Worm (Caenorhabditis elegans) whole organism, L4/young adult: ENCODE data around the gene fbxa-96.

ENCODE experiments used
- W03F9.2 ChIP-seq: fragments of 150-350 bp; optimal IDR thresholded peaks from 2 replicates; lab custom pipeline; 2014; ENCODE audit warnings: missing biosample characterization, missing genetic modification characterization
- dao-5 ChIP-seq: sonication (generic microtip); optimal IDR thresholded peaks from 2 replicates; lab custom pipeline; 2016; ENCODE audit warnings: missing genotype, missing genetic modification characterization, moderate library complexity, missing compliant biosample characterization
- him-1 ChIP-seq: sonication (generic microtip); optimal IDR thresholded peaks from 2 replicates; lab custom pipeline; 2016; ENCODE audit warnings: missing genotype, missing genetic modification reagents, missing genetic modification characterization, missing compliant biosample characterization

The fbxa-96 gene

DNA sequence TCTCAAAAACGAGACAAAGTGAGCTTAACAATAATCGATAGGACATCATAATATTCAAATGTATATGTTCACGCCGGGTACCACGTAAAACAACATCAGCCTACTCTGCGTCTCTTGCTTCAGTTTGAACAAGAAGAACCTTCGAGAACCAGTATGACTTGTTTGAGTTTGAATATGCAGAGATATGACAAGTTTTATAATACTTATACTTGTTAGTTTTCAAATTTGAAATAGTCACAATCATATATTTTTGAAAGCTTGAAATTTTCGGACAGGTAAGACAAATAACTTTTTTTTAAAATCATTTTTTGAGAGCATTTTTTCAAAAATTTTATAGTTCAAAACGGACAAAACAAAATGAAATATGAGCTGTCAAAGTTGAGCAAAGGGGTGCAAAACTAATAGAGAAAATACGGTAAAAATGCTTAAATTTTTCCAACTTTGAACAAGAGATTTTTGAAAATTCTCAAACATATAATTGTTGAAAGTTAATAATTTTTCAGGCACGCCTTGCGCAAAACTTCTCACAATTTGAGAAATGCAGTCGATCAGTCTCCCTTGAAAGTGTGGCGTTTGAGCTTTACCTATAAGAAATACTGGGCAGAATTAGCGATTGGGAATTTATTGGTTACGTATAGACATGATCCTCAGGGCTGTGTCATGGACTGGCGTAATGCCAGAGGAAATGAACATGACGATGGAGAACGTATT lies 6.8 kb downstream of the fbxa-96 start, which contains the start of gene H03G16.1:
TSS of gene H03G16.1 (plus strand) at position 661 of the 711 bp plus-strand sequence.
- TF ChIP-seq W03F9.2 (tag; lab: Kevin White, UChicago) (no peak), dao-5 (no peak), him-1 (tag; lab: Kevin White, UChicago) (no peak)

DNA sequence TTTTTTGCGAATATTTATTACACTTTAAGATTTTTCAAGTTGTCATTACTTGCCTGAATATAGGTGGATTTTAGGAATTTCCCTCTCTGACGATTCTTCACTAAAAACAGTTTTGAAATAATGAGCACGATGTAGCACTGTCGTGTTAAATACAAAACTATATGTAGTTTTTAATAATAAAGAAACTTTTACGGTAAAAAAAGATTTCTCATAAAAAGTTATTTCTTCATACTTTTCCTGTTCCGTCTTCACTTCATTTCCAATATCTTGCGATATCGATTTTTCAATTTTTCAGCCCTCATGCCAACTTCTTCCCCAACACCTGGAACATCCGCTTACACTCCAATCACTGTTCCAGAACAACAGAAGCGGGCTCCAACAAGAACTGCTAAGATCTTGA lies 7.8 kb downstream of the fbxa-96 start, which contains the start of gene H03G16.6:
TSS of gene H03G16.6 (plus strand) at position 301 of the 400 bp plus-strand sequence.
- no peak for TF ChIP-seq him-1 (tag; lab: Kevin White, UChicago)
- TF ChIP-seq W03F9.2 (tag; lab: Kevin White, UChicago): no peak
- TF ChIP-seq dao-5: no peak

DNA sequence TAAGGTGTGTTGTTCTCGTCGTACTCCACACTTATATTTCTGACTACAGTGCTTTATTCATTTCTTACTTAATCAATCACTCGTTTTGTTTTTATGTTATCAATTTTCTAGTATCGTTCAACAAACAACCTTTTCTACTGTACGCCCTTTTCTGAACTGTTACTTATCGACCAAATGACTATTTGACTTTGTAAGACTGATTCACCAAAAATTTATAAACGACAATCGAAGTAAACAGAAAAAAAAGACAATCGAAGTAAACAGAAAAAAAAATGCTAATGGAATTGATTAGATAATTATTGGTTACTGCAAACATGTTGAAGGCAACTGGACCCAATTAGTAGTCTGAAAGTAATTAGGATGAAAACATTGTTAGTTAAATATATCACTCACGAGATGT lies 10.2 kb downstream of the fbxa-96 start:
- TF ChIP-seq him-1 (tag; lab: Kevin White, UChicago): no peak
- TF ChIP-seq dao-5: no peak
- no peak for TF ChIP-seq W03F9.2 (tag; lab: Kevin White, UChicago)

DNA sequence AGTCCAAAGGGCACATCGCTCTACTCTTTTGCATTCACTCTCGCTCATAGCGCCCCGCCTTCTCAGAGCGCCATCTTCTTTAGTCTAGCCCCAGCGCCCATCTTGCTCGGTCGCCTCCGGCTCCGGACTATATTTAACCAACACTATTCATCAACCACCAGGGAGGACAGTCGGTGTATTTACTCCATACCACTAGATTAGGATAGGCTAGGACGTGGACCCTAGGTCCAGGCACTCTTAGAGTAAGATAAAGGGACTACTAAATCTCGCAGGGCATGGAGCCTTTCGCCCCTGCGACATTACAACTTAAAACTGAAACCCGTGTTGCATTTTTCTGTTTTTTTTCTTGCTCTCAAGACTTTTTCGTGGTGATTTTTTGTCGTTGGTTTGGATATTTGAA lies 12.7 kb downstream of the fbxa-96 start:
- TF ChIP-seq W03F9.2 (tag; lab: Kevin White, UChicago) (no peak), him-1 (tag; lab: Kevin White, UChicago) (no peak), dao-5 (no peak)

DNA sequence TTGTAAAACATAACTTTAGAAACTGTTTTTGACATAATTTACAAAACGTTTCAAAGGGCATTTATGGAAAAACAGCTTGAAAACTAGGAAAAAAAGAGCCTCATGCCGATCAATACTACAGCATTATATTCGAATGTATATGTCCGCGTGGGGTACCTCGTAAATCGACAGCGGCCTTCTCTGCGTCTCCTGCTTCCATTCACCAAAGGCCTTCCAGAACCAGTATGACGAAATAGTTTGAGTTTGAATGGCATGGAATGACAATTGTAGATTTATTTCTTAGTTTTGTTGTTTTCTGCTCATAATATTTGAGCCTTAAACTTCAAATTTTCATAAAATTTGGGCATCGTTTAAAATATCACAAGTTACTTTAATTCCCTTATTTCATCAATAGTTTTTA lies 14.8 kb downstream of the fbxa-96 start:
- TF ChIP-seq dao-5 (no peak), W03F9.2 (tag; lab: Kevin White, UChicago) (no peak), him-1 (tag; lab: Kevin White, UChicago) (no peak)

DNA sequence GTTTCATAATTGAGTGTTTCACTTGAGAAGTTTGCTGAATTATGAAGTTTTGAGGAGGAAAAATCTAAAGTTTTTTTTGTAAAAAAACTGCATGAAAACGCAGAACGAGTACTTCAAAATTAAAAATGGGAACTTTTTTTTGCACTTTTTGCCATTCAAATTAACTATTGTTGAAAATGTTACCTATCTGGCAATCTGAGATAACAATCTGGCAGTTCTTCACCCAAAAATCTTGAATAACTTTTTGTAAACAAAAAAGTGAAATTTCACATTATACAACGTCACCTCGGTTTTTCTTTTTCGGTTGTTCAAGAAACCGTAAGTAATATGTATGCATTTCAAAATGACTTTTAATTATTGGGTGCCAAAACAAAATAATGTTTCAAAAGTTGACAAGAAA lies 17.7 kb downstream of the fbxa-96 start:
- TF ChIP-seq W03F9.2 (tag; lab: Kevin White, UChicago) (no peak), dao-5 (no peak), him-1 (tag; lab: Kevin White, UChicago) (no peak)

DNA sequence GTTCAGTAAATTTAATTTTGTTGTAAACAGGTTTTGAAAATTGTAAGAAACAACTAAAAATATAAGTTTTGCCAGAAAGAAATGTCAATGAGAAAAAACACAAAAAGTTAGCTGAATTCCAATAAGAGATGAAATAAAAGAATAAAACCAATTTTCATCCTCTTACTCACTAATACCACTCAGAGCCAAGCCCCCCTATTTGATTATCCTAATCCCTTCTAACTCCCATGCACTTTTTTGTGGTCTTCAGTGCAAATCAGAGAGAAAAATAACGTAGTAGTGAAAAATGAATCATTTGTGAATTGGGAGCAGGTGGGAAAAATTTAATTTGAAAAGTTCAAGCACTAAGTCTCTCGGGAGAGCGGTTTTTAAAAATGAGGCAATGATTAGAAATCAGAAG lies 18.9 kb downstream of the fbxa-96 start:
- TF ChIP-seq dao-5 (no peak), him-1 (tag; lab: Kevin White, UChicago) (no peak), W03F9.2 (tag; lab: Kevin White, UChicago) (no peak)

DNA sequence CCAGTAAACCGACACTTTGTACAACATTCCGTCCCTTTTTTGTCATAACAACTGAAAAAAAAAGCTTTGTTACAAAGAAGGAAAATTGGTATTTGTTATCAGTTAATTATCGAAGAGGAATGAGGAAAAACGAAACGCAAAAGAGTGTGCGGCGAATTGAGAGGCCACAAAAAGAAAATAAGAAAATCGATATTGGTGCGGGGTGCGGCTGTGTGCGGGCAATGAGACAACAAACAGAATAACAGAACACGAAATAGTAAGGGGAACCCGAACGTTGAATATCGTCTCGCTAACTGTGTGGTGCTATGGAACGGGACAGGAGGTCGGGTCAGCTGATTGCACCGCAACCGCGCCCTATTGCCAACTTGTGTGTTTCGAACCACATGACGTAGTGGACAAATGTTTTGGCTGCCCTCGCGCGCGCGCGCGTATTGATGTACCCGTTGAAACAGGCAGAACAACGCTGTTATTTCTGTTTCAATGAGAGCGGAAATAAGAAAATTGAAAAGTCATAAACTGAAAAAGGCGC lies 19.6 kb downstream of the fbxa-96 start, which contains the start of gene C18B12.4:
TSS of gene C18B12.4 (minus strand) at position 51 of the 529 bp plus-strand sequence.
- peak; percentile 63 for TF ChIP-seq W03F9.2 (tag; lab: Kevin White, UChicago)
- no peak for TF ChIP-seq him-1 (tag; lab: Kevin White, UChicago)
- no peak for TF ChIP-seq dao-5

DNA sequence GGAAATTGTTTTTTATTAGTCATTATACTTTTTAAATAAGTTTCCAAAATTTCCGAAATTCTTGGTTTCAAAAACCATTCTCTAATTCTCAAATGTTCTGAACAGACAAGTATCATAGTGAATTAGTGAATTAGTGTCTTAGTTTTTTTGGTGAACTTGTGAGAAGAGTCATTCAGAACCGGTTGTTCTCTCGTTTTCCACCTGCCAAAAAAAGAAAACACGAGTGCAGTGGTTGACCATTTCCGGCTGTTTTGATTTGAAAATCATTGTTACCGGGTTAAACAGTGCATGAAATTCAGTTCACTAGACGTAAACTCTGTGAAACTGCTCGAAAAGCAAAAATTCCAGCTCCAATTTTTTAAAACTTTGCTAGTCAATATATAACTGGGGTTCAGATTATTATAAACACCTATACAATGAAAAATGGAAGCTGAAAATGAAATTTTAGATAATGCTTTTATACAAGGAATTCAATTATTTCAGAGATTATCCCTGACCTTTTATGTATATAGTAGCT lies 20.4 kb downstream of the fbxa-96 start:
- TF ChIP-seq him-1 (tag; lab: Kevin White, UChicago) (no peak), W03F9.2 (tag; lab: Kevin White, UChicago) (no peak), dao-5 (no peak)

DNA sequence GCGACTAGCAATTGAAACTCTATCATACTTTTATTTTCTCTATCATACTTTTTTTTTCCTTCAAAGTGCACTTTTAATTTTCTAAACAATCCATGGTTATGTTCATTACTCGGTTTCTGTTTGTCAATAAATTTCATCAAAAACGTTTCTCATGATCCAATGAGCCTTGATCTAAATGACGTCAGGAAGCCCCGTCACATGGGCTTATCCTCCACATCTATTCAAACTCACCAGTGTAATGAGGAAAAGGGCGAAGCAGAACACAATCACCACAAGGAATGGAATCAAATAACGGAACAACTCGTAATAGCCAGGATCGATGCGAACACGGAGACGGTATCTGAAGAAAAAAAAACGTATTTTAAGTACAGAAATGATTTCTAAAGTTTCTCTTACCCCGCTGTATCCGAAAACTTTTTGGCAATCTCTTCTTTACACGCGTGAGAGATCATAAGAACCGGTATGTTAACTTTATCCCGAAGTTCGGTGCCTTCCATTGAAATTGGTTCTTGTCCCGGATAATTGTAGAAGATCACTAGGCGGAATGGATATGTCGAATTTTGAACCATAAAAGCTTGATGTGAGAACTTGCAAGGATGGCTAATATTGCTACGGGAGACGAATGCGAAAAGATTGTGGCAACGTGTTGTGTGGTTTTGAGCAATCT lies 21.0 kb downstream of the fbxa-96 start:
- no peak for TF ChIP-seq him-1 (tag; lab: Kevin White, UChicago)
- TF ChIP-seq W03F9.2 (tag; lab: Kevin White, UChicago): no peak
- no peak for TF ChIP-seq dao-5

DNA sequence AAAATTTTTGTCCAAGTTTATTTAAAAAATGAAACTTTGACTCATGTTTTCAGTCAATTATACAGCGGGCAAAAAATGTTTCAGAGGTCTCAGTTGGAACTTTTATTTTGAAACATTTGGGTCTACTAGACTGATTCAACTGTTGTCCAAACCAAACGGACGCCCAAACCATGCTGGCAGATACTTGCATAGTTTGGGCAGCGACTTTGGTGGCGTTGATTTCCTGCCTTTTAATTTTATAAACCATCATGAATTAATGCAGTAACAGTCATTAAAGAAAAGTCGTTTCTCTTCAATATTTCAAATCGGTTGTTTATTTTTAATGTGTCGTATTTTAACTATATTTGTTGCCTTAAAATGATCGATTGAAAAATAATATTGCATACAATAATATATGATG lies 23.9 kb downstream of the fbxa-96 start:
- no peak for TF ChIP-seq dao-5
- no peak for TF ChIP-seq him-1 (tag; lab: Kevin White, UChicago)
- no peak for TF ChIP-seq W03F9.2 (tag; lab: Kevin White, UChicago)

DNA sequence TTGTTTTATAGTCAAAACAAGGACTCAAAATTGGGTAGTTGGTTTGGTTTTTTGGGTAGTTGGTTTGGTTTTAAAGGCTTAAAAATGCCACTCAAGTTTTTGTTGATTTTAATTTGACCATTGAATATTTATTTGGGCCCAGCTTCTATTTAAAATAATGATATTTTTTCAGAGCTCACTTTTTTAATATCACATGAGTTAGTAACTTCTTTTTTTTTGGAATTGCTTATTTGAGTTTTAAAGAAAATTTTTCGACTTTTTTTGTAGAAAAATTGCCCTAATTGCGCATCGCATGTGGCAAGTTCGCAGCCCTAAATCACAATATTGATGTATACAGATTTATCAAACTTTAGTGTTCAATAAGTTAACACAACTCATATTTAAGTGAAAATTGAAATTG lies 24.5 kb downstream of the fbxa-96 start:
- TF ChIP-seq him-1 (tag; lab: Kevin White, UChicago): no peak
- no peak for TF ChIP-seq dao-5
- TF ChIP-seq W03F9.2 (tag; lab: Kevin White, UChicago): no peak

DNA sequence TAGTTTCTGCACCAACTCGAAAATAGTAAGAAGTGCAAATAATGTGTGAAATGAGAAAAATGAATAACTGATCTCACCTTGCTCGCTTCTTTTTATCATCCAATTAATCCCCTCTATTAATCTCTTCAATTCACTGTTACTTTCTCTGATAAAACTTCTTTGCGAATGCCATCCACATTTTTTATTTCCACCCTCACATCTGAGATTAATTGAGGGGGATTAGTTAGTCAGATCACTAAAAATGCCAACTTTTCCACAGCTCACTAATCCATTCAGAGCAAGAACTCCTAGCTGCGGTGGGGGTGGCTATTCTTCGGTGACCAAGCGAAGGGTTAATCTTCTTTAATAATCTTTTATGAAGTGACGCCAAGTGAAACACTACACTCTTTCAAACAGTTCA lies 25.4 kb downstream of the fbxa-96 start, which contains the start of gene dsc-1:
TSS of gene dsc-1 (minus strand) at position 46 of the 400 bp plus-strand sequence.
- no peak for TF ChIP-seq W03F9.2 (tag; lab: Kevin White, UChicago)
- TF ChIP-seq dao-5: no peak
- no peak for TF ChIP-seq him-1 (tag; lab: Kevin White, UChicago)

DNA sequence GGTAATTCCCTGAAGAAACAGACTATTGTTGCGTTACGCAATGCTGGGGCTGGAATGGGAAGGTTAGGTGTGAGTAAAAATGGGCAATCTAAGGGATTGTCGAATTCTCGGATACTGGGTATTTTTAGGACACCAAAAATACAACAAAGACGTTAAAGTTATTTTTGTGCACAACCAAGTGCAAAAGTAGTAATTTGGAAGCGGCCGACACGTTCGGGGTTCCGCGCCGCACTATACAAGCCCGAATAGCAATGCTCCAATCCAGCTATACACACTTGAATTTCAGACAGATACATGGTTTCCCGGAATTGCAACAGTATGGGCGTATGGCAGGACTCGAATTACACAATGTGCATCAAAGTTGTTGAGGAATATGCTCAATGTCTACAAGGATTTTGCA lies 32.2 kb downstream of the fbxa-96 start:
- TF ChIP-seq him-1 (tag; lab: Kevin White, UChicago): no peak
- no peak for TF ChIP-seq W03F9.2 (tag; lab: Kevin White, UChicago)
- TF ChIP-seq dao-5: no peak
